Fruit fly (Drosophila melanogaster): Measurements from ENCODE around the gene CG16743.
A peak's percentile ranks its signal among the peaks of the same experiment; 100 is the strongest.

Gene CG16743

DNA sequence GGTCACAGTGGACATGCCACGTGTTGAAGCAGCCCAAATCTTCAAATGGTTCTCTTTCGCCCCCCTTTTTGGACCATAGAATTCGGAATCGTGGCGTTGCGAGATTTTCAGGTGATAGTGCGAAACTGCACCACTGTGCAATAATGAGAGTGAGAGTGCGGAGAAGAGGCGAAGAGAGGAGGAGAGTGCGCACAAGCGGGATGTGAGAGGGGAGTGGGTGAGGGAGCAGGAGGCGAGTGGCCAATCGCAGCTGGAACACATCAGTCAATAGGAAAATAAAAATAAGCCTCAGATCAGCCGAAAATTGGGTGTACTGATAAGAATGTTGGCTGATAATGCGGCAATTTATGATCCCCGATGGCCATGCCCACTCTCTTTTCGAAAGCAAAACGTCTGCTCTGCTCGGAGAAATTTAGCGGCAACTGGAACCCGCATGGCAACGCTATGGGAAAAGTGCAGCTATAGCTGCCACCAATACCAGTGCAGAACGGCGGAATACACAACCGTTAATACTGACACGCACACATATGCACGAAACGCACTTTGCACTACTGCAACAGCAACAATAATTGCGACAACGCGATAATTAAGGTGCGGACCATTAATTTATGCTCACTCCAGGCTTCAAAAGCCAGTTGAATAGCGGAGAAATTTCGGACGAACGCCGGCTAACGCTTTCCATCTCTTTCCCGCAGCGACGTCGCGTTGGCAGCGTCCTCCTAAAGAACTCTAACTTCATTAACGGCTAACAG lies 4.6 kb upstream of the CG16743 start (continued):
- TF ChIP-seq zf30C (GFP tag; optimal IDR thresholded peaks at IDR 0.05): no peak
- no peak for TF ChIP-seq lmd (GFP tag; IDR thresholded peaks at IDR 0.05)
- TF ChIP-seq CG7556 (GFP tag; optimal IDR thresholded peaks at IDR 0.05): no peak
- TF ChIP-seq sisA (GFP tag; IDR thresholded peaks at IDR 0.05): no peak
- no peak for TF ChIP-seq CG4328 (GFP tag; optimal IDR thresholded peaks at IDR 0.05)
- no peak for TF ChIP-seq da (GFP tag; optimal IDR thresholded peaks at IDR 0.05)
- TF ChIP-seq gt (GFP tag; IDR thresholded peaks at IDR 0.05): no peak
- no peak for TF ChIP-seq Ssrp (tag; optimal IDR thresholded peaks at IDR 0.05)
- no peak for TF ChIP-seq inv (GFP tag; IDR thresholded peaks at IDR 0.05; ENCODE audit: partially characterized antibody)
- no peak for TF ChIP-seq H15 (GFP tag; IDR thresholded peaks at IDR 0.05)
- TF ChIP-seq CG1832 (GFP tag; optimal IDR thresholded peaks at IDR 0.05): no peak
- no peak for TF ChIP-seq Poxn (GFP tag; IDR thresholded peaks at IDR 0.05)
- no peak for TF ChIP-seq CG12942 (GFP tag; optimal IDR thresholded peaks at IDR 0.05)
- no peak for TF ChIP-seq al (GFP tag; IDR thresholded peaks at IDR 0.05)
- no peak for TF ChIP-seq Abd-B (GFP tag; optimal IDR thresholded peaks at IDR 0.05)
- TF ChIP-seq CG12155 (GFP tag; optimal IDR thresholded peaks at IDR 0.05): no peak
- TF ChIP-seq CG10565 (GFP tag; optimal IDR thresholded peaks at IDR 0.05): no peak
- no peak for TF ChIP-seq HHEX (GFP tag; optimal IDR thresholded peaks at IDR 0.05)
- peak; percentile 8 for TF ChIP-seq CG17385 (GFP tag; optimal IDR thresholded peaks at IDR 0.05)
- TF ChIP-seq hkb (optimal IDR thresholded peaks at IDR 0.05): no peak
- no peak for TF ChIP-seq hkb (GFP tag; IDR thresholded peaks at IDR 0.05)
- TF ChIP-seq Doc3 (GFP tag; IDR thresholded peaks at IDR 0.05; ENCODE audit: partially characterized antibody): no peak
- no peak for TF ChIP-seq unpg (GFP tag; optimal IDR thresholded peaks at IDR 0.05)
- TF ChIP-seq CG11247 (GFP tag; IDR thresholded peaks at IDR 0.05): no peak
- no peak for TF ChIP-seq en (GFP tag; optimal IDR thresholded peaks at IDR 0.05)
- TF ChIP-seq Nf-YB (GFP tag; optimal IDR thresholded peaks at IDR 0.05): peak; percentile 89
- TF ChIP-seq CG5180 (GFP tag; optimal IDR thresholded peaks at IDR 0.05): no peak
- no peak for TF ChIP-seq dan (GFP tag; IDR thresholded peaks at IDR 0.05)
- TF ChIP-seq caup (GFP tag; optimal IDR thresholded peaks at IDR 0.05; ENCODE audit: severe bottlenecking): no peak
- TF ChIP-seq CG13123 (GFP tag; optimal IDR thresholded peaks at IDR 0.05): no peak
- peak in 1 of 2 experiments; percentile 89 for TF ChIP-seq Hr78 (GFP tag; optimal IDR thresholded peaks at IDR 0.05)
- peak; percentile 40 for TF ChIP-seq exex (tag; optimal IDR thresholded peaks at IDR 0.05)
- peak; percentile 94 for TF ChIP-seq Nf-YC (tag; optimal IDR thresholded peaks at IDR 0.05)
- TF ChIP-seq chn (GFP tag; optimal IDR thresholded peaks at IDR 0.05): peak; percentile 29
- no peak for TF ChIP-seq CG12236 (GFP tag; optimal IDR thresholded peaks at IDR 0.05)
- no peak for TF ChIP-seq CG16815 (GFP tag; optimal IDR thresholded peaks at IDR 0.05)
- no peak for TF ChIP-seq Doc2 (GFP tag; IDR thresholded peaks at IDR 0.05)
- TF ChIP-seq unc-4 (GFP tag; IDR thresholded peaks at IDR 0.05; ENCODE audit: partially characterized antibody): 0 out of 2 replicates have a peak, but pooled peaks have one; percentile 10
- TF ChIP-seq CG11456 (GFP tag; IDR thresholded peaks at IDR 0.05): no peak
- no peak for TF ChIP-seq mld (GFP tag; IDR thresholded peaks at IDR 0.05; ENCODE audit: partially characterized antibody)
- TF ChIP-seq klu (GFP tag; IDR thresholded peaks at IDR 0.05): no peak
- TF ChIP-seq schlank (tag; optimal IDR thresholded peaks at IDR 0.05): no peak
- peak; percentile 25 for TF ChIP-seq CG2712 (tag; optimal IDR thresholded peaks at IDR 0.05)
- no peak for TF ChIP-seq Hr39 (optimal IDR thresholded peaks at IDR 0.05)
- TF ChIP-seq CG3407 (GFP tag; optimal IDR thresholded peaks at IDR 0.05): no peak
- no peak for TF ChIP-seq Neu2 (GFP tag; optimal IDR thresholded peaks at IDR 0.05; ENCODE audit: borderline replicate concordance)
- no peak for TF ChIP-seq CG15269 (tag; optimal IDR thresholded peaks at IDR 0.05)
- TF ChIP-seq CG2199 (GFP tag; IDR thresholded peaks at IDR 0.05): no peak
- TF ChIP-seq HLH3B (GFP tag; IDR thresholded peaks at IDR 0.05): 0 out of 2 replicates have a peak, but pooled peaks have one; percentile 18
- peak; percentile 39 for TF ChIP-seq CG10979 (tag; optimal IDR thresholded peaks at IDR 0.05)
